Fruit fly (Drosophila melanogaster) whole organism, embryonic: ENCODE data around the gene CG43638.

Source experiments
- Bdp1 ChIP-seq: fragments of 200-800 bp; sonication (Bioruptor generic); optimal IDR thresholded peaks from 3 replicates; lab custom pipeline; 2016; ENCODE audit warnings: missing biosample characterization, missing genetic modification characterization
- Blimp-1 ChIP-seq: fragments of 200-800 bp; sonication (Bioruptor generic); optimal IDR thresholded peaks from 3 replicates; lab custom pipeline; 2018; ENCODE audit warnings: missing biosample characterization, missing genetic modification characterization, mild to moderate bottlenecking, moderate library complexity, missing genetic modification reagents
- C15 ChIP-seq: fragments of 200-800 bp; sonication (Bioruptor generic); IDR thresholded peaks from 3 replicates; pipeline ENCODE4 v1.3.6; 2022; ENCODE audit warnings: missing biosample characterization, missing genetic modification characterization
- CG10274 ChIP-seq: fragments of 200-800 bp; sonication (Bioruptor generic); optimal IDR thresholded peaks from 3 replicates; lab custom pipeline; 2017; ENCODE audit warnings: missing biosample characterization, mild to moderate bottlenecking, missing genetic modification characterization
- CG10366 ChIP-seq: fragments of 200-800 bp; sonication (Bioruptor generic); IDR thresholded peaks from 2 replicates; pipeline ENCODE4 v1.3.6; 2022; ENCODE audit warnings: missing biosample characterization, missing genetic modification characterization
- CG13287 ChIP-seq: fragments of 200-800 bp; sonication (Bioruptor generic); IDR thresholded peaks from 2 replicates; pipeline ENCODE4 v1.3.6; 2022; ENCODE audit warnings: missing biosample characterization, missing genetic modification characterization; ENCODE audit not compliant: partially characterized antibody
- CG14014 ChIP-seq: fragments of 200-800 bp; sonication (Bioruptor generic); IDR thresholded peaks from 2 replicates; pipeline ENCODE4 v1.3.6; 2022; ENCODE audit warnings: missing biosample characterization, missing genetic modification characterization
- CG14710 ChIP-seq: fragments of 200-800 bp; sonication (Bioruptor generic); optimal IDR thresholded peaks from 3 replicates; lab custom pipeline; 2019; ENCODE audit warnings: missing biosample characterization, mild to moderate bottlenecking, missing genetic modification characterization, moderate library complexity
- CG15073 ChIP-seq: fragments of 200-800 bp; sonication (Bioruptor generic); optimal IDR thresholded peaks from 2 replicates; lab custom pipeline; 2016; ENCODE audit warnings: missing biosample characterization, missing genetic modification characterization
- CG17186 ChIP-seq: fragments of 200-800 bp; sonication (Bioruptor generic); optimal IDR thresholded peaks from 3 replicates; lab custom pipeline; 2017; ENCODE audit warnings: missing biosample characterization, missing genetic modification reagents, missing genetic modification characterization
- CG17359 ChIP-seq: fragments of 200-800 bp; sonication (Bioruptor generic); optimal IDR thresholded peaks from 3 replicates; lab custom pipeline; 2018; ENCODE audit warnings: missing biosample characterization, mild to moderate bottlenecking, missing genetic modification characterization, moderate library complexity
- CG18599 ChIP-seq: fragments of 200-800 bp; sonication (Bioruptor generic); optimal IDR thresholded peaks from 3 replicates; lab custom pipeline; 2017; ENCODE audit warnings: missing biosample characterization, missing genetic modification characterization, mild to moderate bottlenecking, moderate library complexity, missing genetic modification reagents
- CG2889 ChIP-seq: fragments of 200-800 bp; sonication (Bioruptor generic); IDR thresholded peaks from 3 replicates; pipeline ENCODE4 v1.3.6; 2022; ENCODE audit warnings: missing biosample characterization, missing genetic modification characterization
- CG4617 ChIP-seq: fragments of 200-800 bp; sonication (Bioruptor generic); optimal IDR thresholded peaks from 3 replicates; lab custom pipeline; 2016; ENCODE audit warnings: missing biosample characterization, missing genetic modification characterization, borderline replicate concordance
- CG7271 ChIP-seq: fragments of 200-800 bp; sonication (Bioruptor generic); optimal IDR thresholded peaks from 2 replicates; lab custom pipeline; 2018; ENCODE audit warnings: missing biosample characterization, mild to moderate bottlenecking, missing genetic modification characterization, moderate library complexity
- CkIIα-i1 ChIP-seq: fragments of 200-800 bp; sonication (Bioruptor generic); IDR thresholded peaks from 2 replicates; pipeline ENCODE4 v1.3.6; 2022; ENCODE audit warnings: missing biosample characterization, missing genetic modification characterization
- CoRest ChIP-seq: fragments of 200-800 bp; sonication (Bioruptor generic); optimal IDR thresholded peaks from 3 replicates; lab custom pipeline; 2018; ENCODE audit warnings: missing biosample characterization, mild to moderate bottlenecking, missing genetic modification characterization, moderate library complexity
- D ChIP-seq, 2 experiments: fragments of 200-800 bp in 1 of 2; fragments of >200 bp in 1 of 2; sonication (Bioruptor generic) in 1 of 2; optimal IDR thresholded peaks; 2 replicates in 1 of 2; 3 replicates in 1 of 2; lab custom pipeline; 2017; ENCODE audit warnings: mild to moderate bottlenecking in 1 of 2, missing biosample characterization in 1 of 2, missing genetic modification characterization in 1 of 2, missing genetic modification reagents in 1 of 2
- Dad ChIP-seq: fragments of 200-800 bp; sonication (Bioruptor generic); optimal IDR thresholded peaks from 3 replicates; lab custom pipeline; 2016; ENCODE audit warnings: missing biosample characterization, missing genetic modification characterization
- E2f1 ChIP-seq: fragments of 200-800 bp; sonication (Bioruptor generic); IDR thresholded peaks from 2 replicates; pipeline ENCODE4 v1.3.6; 2022; ENCODE audit warnings: missing biosample characterization, missing genetic modification characterization
- E2f2 ChIP-seq: fragments of 200-800 bp; sonication (Bioruptor generic); IDR thresholded peaks from 2 replicates; pipeline ENCODE4 v1.3.6; 2022; ENCODE audit warnings: missing biosample characterization, missing genetic modification characterization
- Hey ChIP-seq: fragments of 200-800 bp; sonication (Bioruptor generic); optimal IDR thresholded peaks from 3 replicates; lab custom pipeline; 2018; ENCODE audit warnings: missing biosample characterization, mild to moderate bottlenecking, missing genetic modification characterization
- MESR4 ChIP-seq: fragments of 200-800 bp; sonication (Bioruptor generic); optimal IDR thresholded peaks from 2 replicates; lab custom pipeline; 2018; ENCODE audit warnings: missing biosample characterization, mild to moderate bottlenecking, missing genetic modification characterization, moderate library complexity
- Max ChIP-seq: fragments of 200-800 bp; sonication (Bioruptor generic); optimal IDR thresholded peaks from 2 replicates; lab custom pipeline; 2016; ENCODE audit warnings: missing biosample characterization, mild to moderate bottlenecking, missing genetic modification characterization
- Mrtf ChIP-seq: fragments of 200-800 bp; sonication (Bioruptor generic); IDR thresholded peaks from 3 replicates; pipeline ENCODE4 v1.3.6; 2022; ENCODE audit warnings: missing biosample characterization, missing genetic modification characterization
- Sry-δ ChIP-seq: fragments of 200-800 bp; sonication (Bioruptor generic); optimal IDR thresholded peaks from 2 replicates; lab custom pipeline; 2016; ENCODE audit warnings: missing biosample characterization, missing genetic modification characterization
- Ssrp ChIP-seq: fragments of 200-800 bp; sonication (Bioruptor generic); optimal IDR thresholded peaks from 2 replicates; lab custom pipeline; 2018; ENCODE audit warnings: missing biosample characterization, mild to moderate bottlenecking, missing genetic modification characterization, moderate library complexity
- Usf ChIP-seq: fragments of 200-800 bp; sonication (Bioruptor generic); optimal IDR thresholded peaks from 2 replicates; lab custom pipeline; 2017; ENCODE audit warnings: missing genotype, missing biosample characterization, missing genetic modification characterization
- Vsx1 ChIP-seq: fragments of 200-800 bp; sonication (Bioruptor generic); optimal IDR thresholded peaks from 2 replicates; lab custom pipeline; 2017; ENCODE audit warnings: missing biosample characterization, mild to moderate bottlenecking, missing genetic modification characterization, missing genetic modification reagents
- ase ChIP-seq: fragments of 200-800 bp; sonication (Bioruptor generic); IDR thresholded peaks from 3 replicates; pipeline ENCODE4 v1.3.6; 2022; ENCODE audit warnings: missing biosample characterization, missing genetic modification characterization
- ash1 ChIP-seq: fragments of 200-800 bp; sonication (Bioruptor generic); optimal IDR thresholded peaks from 2 replicates; lab custom pipeline; 2018; ENCODE audit warnings: missing biosample characterization, mild to moderate bottlenecking, missing genetic modification characterization
- cato ChIP-seq: fragments of 200-800 bp; sonication (Bioruptor generic); optimal IDR thresholded peaks from 2 replicates; lab custom pipeline; 2016; ENCODE audit warnings: missing biosample characterization, missing genetic modification characterization, borderline replicate concordance
- crc ChIP-seq: fragments of 200-800 bp; sonication (Bioruptor generic); optimal IDR thresholded peaks from 2 replicates; lab custom pipeline; 2016; ENCODE audit warnings: missing biosample characterization, missing genetic modification characterization
- croc ChIP-seq: fragments of 200-800 bp; sonication (Bioruptor generic); conservative IDR thresholded peaks from 3 replicates; pipeline ENCODE4 v1.3.6; 2022; ENCODE audit warnings: missing biosample characterization, missing genetic modification characterization
- cwo ChIP-seq: fragments of 200-800 bp; sonication (Bioruptor generic); optimal IDR thresholded peaks from 3 replicates; lab custom pipeline; 2017; ENCODE audit warnings: missing biosample characterization, missing genetic modification characterization, mild to moderate bottlenecking, moderate library complexity, missing genetic modification reagents
- exex ChIP-seq: fragments of 200-800 bp; sonication (Bioruptor generic); optimal IDR thresholded peaks from 4 replicates; lab custom pipeline; 2018; ENCODE audit warnings: missing biosample characterization, mild to moderate bottlenecking, missing genetic modification characterization, moderate library complexity
- fd3F ChIP-seq: fragments of 200-800 bp; sonication (Bioruptor generic); optimal IDR thresholded peaks from 2 replicates; lab custom pipeline; 2018; ENCODE audit warnings: missing biosample characterization, mild to moderate bottlenecking, missing genetic modification characterization, moderate library complexity
- fru ChIP-seq: fragments of >200 bp; optimal IDR thresholded peaks from 2 replicates; lab custom pipeline; 2017
- fu2 ChIP-seq: fragments of 200-800 bp; sonication (Bioruptor generic); optimal IDR thresholded peaks from 2 replicates; lab custom pipeline; 2016; ENCODE audit warnings: missing biosample characterization, missing genetic modification characterization
- gce ChIP-seq: fragments of 200-800 bp; sonication (Bioruptor generic); IDR thresholded peaks from 3 replicates; pipeline ENCODE4 v1.3.6; 2022; ENCODE audit warnings: missing biosample characterization, missing genetic modification characterization
- gcm2 ChIP-seq: fragments of 200-800 bp; sonication (Bioruptor generic); optimal IDR thresholded peaks from 2 replicates; lab custom pipeline; 2016; ENCODE audit warnings: missing biosample characterization, missing genetic modification characterization
- gem ChIP-seq: fragments of 200-800 bp; sonication (Bioruptor generic); optimal IDR thresholded peaks from 2 replicates; lab custom pipeline; 2019; ENCODE audit warnings: missing biosample characterization, mild to moderate bottlenecking, missing genetic modification characterization, moderate library complexity
- gt ChIP-seq: fragments of 200-800 bp; sonication (Bioruptor generic); IDR thresholded peaks from 2 replicates; pipeline ENCODE4 v1.3.6; 2022; ENCODE audit warnings: missing biosample characterization, missing genetic modification characterization
- lab ChIP-seq: fragments of 200-800 bp; sonication (Bioruptor generic); optimal IDR thresholded peaks from 3 replicates; lab custom pipeline; 2017; ENCODE audit warnings: missing biosample characterization, missing genetic modification characterization, mild to moderate bottlenecking, moderate library complexity, missing genetic modification reagents
- lola ChIP-seq, 3 experiments: fragments of >200 bp in 2 of 3; fragments of 200-800 bp in 1 of 3; sonication (Bioruptor generic) in 1 of 3; optimal IDR thresholded peaks; 2 replicates each; lab custom pipeline; 2017 to 2019; ENCODE audit warnings: missing biosample characterization in 3 of 3, missing genetic modification characterization in 3 of 3, mild to moderate bottlenecking in 1 of 3, moderate library complexity in 1 of 3
- odd ChIP-seq: fragments of 200-800 bp; sonication (Bioruptor generic); optimal IDR thresholded peaks from 2 replicates; lab custom pipeline; 2017; ENCODE audit warnings: missing biosample characterization, mild to moderate bottlenecking, missing genetic modification characterization
- slp2 ChIP-seq: fragments of 200-800 bp; sonication (Bioruptor generic); optimal IDR thresholded peaks from 2 replicates; lab custom pipeline; 2016; ENCODE audit warnings: missing biosample characterization, missing genetic modification characterization
- zf30C ChIP-seq: fragments of 200-800 bp; sonication (Bioruptor generic); optimal IDR thresholded peaks from 3 replicates; lab custom pipeline; 2018; ENCODE audit warnings: missing biosample characterization, mild to moderate bottlenecking, missing genetic modification characterization

Gene CG43638

dm6 chr3L:12090184-12090897 lies 46.0 kb downstream of the CG43638 start (continued):
- TF ChIP-seq fu2 (GFP tag; lab: Kevin White, UChicago) (no peak), CG17186 (GFP tag; lab: Kevin White, UChicago) (no peak), Mrtf (GFP tag; lab: Robert Waterston, UW) (no peak), CG15073 (no peak), CG17359 (tag; lab: Kevin White, UChicago) (peak; percentile 13), Vsx1 (GFP tag; lab: Kevin White, UChicago) (no peak), fru (no peak), zf30C (GFP tag; lab: Kevin White, UChicago) (no peak), CG14710 (tag; lab: Kevin White, UChicago) (peak; percentile 9), Dad (GFP tag; lab: Kevin White, UChicago) (no peak), cato (GFP tag; lab: Kevin White, UChicago) (no peak), gem (tag; lab: Kevin White, UChicago) (peak; percentile 5), MESR4 (no peak), fd3F (no peak), CG14014 (GFP tag; lab: Robert Waterston, UW) (no peak), Usf (GFP tag; lab: Kevin White, UChicago) (no peak), gt (no peak), E2f2 (GFP tag; lab: Robert Waterston, UW) (no peak), Sry-δ (GFP tag; lab: Kevin White, UChicago) (no peak), gcm2 (no peak), CkIIα-i1 (GFP tag; lab: Robert Waterston, UW) (no peak), Ssrp (tag; lab: Kevin White, UChicago) (no peak), CG18599 (GFP tag; lab: Kevin White, UChicago) (no peak), gce (GFP tag; lab: Robert Waterston, UW) (0 out of 3 replicates have a peak, but pooled peaks have one; percentile 29), D (optimal IDR thresholded peaks at IDR 0.05; lab: Kevin White, UChicago) (no peak), D (GFP tag; optimal IDR thresholded peaks at IDR 0.05; lab: Kevin White, UChicago) (peak; percentile 11), Blimp-1 (peak; percentile 13), croc (no peak), CG4617 (GFP tag; lab: Kevin White, UChicago) (no peak), C15 (GFP tag; lab: Robert Waterston, UW) (no peak), Hey (tag; lab: Kevin White, UChicago) (no peak), CG13287 (no peak), lab (GFP tag; lab: Kevin White, UChicago) (no peak), cwo (peak; percentile 78), Bdp1 (GFP tag; lab: Kevin White, UChicago) (no peak), ase (GFP tag; lab: Robert Waterston, UW) (no peak)

DNA sequence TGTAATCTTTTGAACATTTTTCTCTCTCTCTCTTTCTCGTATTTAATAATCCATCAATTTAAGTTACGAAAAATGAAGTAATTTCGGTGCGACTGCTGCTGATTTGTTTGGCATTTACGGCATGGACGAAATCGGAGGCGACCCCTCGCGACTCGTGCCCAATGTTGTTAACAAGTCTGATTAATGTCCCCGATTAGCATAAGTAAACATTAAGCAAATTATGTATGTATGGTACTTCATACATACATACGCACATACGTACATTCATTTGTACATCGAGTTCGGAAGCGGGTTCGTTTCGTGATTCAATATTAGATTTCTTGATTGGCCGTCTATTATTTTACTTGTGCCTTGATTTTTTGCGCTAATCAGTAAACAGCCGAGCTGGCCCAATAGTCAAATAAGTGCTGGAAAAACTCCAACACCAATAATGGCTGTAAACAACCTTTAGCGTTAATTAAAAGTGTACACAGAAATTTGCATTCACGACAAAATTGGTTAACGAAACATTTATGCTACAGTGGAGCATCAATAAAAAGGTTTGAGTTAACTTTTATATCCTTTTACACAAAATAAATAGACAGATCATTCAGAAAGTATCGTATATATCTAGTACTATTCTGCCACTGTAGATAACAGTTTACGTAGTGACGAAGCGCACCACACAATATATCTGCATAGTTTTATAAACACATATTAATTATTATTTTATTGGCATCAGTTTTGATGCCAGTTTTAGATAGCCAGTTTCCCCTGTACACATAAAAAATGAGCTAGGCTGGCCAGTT lies 46.7 kb downstream of the CG43638 start:
- TF ChIP-seq CG2889 (0 out of 3 replicates have a peak, but pooled peaks have one; percentile 48), CG10366 (GFP tag; lab: Robert Waterston, UW) (no peak; the same call in 1 of the 2 replicates), ash1 (GFP tag; lab: Kevin White, UChicago) (no peak), Mrtf (GFP tag; lab: Robert Waterston, UW) (no peak; the same call in 2 of the 3 replicates), exex (peak; percentile 46), E2f1 (peak; percentile 63), odd (GFP tag; lab: Kevin White, UChicago) (peak; percentile 53), lola (GFP tag; optimal IDR thresholded peaks at IDR 0.05; lab: Kevin White, UChicago) (no peak), CG7271 (tag; lab: Kevin White, UChicago) (no peak), CoRest (tag; lab: Kevin White, UChicago) (peak; percentile 80), slp2 (GFP tag; lab: Kevin White, UChicago) (no peak), crc (GFP tag; lab: Kevin White, UChicago) (no peak), Max (GFP tag; lab: Kevin White, UChicago) (no peak), CG10274 (GFP tag; lab: Kevin White, UChicago) (peak; percentile 25)
